Worm (Caenorhabditis elegans): ENCODE data around the gene Y44A6D.5.
A peak's percentile ranks its signal among the peaks of the same experiment; 100 is the strongest.

Y44A6D.5 gene

DNA sequence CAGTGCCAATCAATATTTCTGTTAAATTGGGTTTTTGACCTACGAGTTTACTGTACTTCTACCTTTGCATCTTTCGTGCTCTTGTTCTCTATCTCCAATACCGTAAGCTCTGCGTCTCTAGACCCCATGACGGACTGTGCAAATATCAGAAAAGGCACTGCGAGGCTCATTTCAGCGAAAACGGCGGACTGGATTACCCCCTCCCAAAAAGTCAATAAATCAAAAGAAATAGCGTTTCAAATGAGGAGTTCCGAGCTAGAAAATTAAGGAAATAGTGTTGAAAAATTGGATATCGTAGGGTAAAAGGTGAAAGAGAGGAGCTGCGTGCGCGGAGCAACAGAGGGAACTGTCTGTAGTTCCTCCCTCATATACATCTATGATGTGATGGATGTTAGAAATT lies 41.0 kb downstream of the Y44A6D.5 start:
- TF ChIP-seq sma-9 (GFP tag; optimal IDR thresholded peaks at IDR 0.05) (peak; percentile 17), sma-9 (tag; optimal IDR thresholded peaks at IDR 0.05) (no peak), F13H6.1 (tag; optimal IDR thresholded peaks at IDR 0.05) (peak; percentile 75), gmeb-1 (tag; optimal IDR thresholded peaks at IDR 0.05) (no peak), nhr-129 (tag; optimal IDR thresholded peaks at IDR 0.05) (peak; percentile 50), skn-1 (tag; optimal IDR thresholded peaks at IDR 0.05) (no peak)

DNA sequence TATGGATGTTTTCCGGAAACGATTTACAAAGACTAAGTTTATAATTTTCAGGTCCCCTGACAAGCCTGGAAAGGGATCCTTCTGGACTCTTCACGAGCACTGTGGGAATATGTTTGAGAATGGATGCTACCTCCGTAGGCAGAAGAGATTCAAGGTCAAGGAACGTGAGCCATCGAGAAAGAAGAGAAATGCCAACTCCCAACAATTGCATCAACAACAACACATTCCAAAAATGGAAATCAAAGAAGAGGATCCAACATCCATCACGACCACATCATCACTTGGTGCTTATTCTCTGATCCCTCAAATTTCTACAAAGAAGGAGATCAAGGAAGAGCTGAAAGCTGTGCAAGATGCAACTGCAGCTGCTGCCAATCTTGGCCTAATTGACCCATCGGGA lies 44.7 kb downstream of the Y44A6D.5 start:
- TF ChIP-seq skn-1 (tag; optimal IDR thresholded peaks at IDR 0.05) (no peak), aly-2 (tag; optimal IDR thresholded peaks at IDR 0.05) (no peak), ama-1 (optimal IDR thresholded peaks at IDR 0.05) (no peak), elt-3 (tag; optimal IDR thresholded peaks at IDR 0.05) (no peak), nhr-12 (tag; optimal IDR thresholded peaks at IDR 0.05) (no peak), nhr-6 (tag; optimal IDR thresholded peaks at IDR 0.05) (no peak), snpc-4 (tag; optimal IDR thresholded peaks at IDR 0.05) (no peak), mab-5 (tag; optimal IDR thresholded peaks at IDR 0.05) (no peak)

DNA sequence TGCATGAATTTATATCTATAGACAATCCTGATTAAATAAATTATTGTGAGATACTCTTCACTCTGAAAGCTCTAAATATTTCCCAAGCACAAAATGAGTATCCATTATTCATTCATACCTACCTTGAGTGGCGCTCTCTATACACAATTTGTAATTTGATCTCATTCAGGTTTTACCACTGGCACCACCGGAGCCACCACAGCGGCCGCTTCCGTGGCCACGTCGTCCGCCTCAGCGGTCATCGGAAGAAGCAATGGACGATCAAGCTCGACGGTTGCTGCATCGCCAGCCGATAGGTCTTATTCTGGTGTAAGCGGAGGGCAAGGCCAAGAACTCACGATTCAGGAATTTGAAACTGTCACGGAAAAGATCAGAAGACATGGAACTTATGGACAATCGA lies 45.6 kb downstream of the Y44A6D.5 start:
- no peak for TF ChIP-seq sma-3 (GFP tag; optimal IDR thresholded peaks at IDR 0.05)
- no peak for TF ChIP-seq egl-27 (tag; optimal IDR thresholded peaks at IDR 0.05)
- TF ChIP-seq gmeb-1 (tag; optimal IDR thresholded peaks at IDR 0.05): no peak
- TF ChIP-seq skn-1 (tag; optimal IDR thresholded peaks at IDR 0.05): no peak
- no peak for TF ChIP-seq nhr-237 (tag; optimal IDR thresholded peaks at IDR 0.05)
- no peak for TF ChIP-seq mdl-1 (tag; optimal IDR thresholded peaks at IDR 0.05)
- no peak for TF ChIP-seq ztf-4 (tag; optimal IDR thresholded peaks at IDR 0.05)
- TF ChIP-seq mab-5 (tag; optimal IDR thresholded peaks at IDR 0.05): no peak
- TF ChIP-seq mbf-1 (tag; optimal IDR thresholded peaks at IDR 0.05): no peak
- no peak for TF ChIP-seq crh-2 (tag; optimal IDR thresholded peaks at IDR 0.05)
- no peak for TF ChIP-seq lin-11 (tag; optimal IDR thresholded peaks at IDR 0.05)
- TF ChIP-seq ceh-82 (tag; optimal IDR thresholded peaks at IDR 0.05): no peak

DNA sequence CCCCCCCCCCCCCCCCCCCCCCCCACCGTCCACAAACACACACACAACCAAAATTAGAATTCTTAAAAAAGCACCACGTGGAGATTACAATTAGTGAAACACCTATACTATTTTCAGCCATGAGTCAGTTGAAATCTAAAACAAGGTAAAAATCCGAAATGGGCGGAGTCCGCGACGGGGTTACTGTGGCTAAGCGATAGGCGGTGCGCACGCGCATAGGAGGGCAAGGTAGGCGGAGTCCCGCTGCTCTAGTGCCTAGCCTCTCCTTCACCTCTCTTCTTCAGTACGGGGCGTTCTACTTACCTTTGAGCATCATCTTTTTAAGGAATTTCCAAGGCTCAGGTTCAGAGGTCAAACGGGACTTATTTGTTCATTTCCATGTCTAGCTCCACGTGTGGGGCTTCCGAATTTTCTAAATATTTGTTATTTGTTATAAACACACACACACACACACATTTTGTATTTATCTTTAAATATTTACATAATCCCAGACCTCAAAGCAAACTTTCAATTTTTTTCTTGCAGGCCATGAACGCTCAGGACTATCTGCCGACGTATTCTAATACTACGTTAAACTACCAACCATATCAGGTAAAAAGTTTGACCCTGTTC lies 46.3 kb downstream of the Y44A6D.5 start:
- peak; percentile 67 for TF ChIP-seq F13H6.1 (tag; optimal IDR thresholded peaks at IDR 0.05)
- TF ChIP-seq snpc-4 (tag; optimal IDR thresholded peaks at IDR 0.05): no peak

DNA sequence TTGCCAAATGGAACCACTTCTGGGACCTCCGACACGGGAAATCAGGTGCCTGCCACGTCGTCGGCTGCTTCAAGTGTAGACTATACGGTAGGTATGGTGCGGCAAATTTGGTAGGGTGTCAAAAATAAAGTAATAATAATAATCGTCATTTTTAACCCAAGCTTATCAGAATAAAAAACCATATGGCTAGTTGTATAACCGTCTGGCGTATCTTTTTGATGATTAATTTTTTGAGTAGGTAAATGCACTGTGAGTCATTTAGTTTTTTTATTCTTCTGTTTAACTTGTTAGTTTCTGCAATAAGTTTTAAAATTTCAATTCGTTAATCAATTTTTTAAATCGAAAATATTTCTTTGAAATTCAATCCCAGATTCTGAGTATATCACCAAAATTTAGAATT lies 47.3 kb downstream of the Y44A6D.5 start:
- TF ChIP-seq nhr-77 (tag; optimal IDR thresholded peaks at IDR 0.05): no peak
- peak; percentile 57 for TF ChIP-seq fos-1 (tag; optimal IDR thresholded peaks at IDR 0.05)

DNA sequence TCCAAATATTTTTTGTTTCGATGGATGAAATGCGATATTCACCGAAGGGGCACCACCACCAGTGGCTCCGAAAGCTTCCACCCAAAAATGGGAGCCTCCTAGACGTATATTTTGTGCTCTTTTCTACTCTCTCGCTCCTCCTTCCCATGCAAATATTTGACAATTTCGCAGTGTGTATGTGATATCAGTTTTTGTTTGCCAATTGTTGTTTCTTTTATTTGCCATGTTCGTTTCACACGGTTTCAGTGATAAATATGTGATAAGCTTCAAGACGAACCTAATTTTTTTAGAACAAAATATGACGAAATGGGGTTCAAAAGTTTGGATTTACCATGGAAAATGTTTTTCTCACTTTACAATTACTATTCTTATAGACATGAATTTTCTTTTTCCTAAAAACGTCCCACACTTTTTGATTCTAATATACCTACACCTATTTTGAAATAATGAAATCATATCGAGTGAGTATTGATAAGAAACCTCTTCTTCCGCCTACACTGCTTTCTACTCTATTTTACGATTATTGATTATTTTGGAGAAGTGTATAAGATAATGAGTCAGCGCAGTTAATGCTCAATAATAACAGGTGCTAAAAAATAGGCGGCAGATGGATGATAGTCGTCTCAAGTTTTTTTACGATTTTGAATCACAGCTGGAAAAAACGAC lies 48.8 kb downstream of the Y44A6D.5 start:
- TF ChIP-seq fos-1 (tag; optimal IDR thresholded peaks at IDR 0.05) (peak; percentile 62), F13H6.1 (tag; optimal IDR thresholded peaks at IDR 0.05) (peak; percentile 5), unc-55 (GFP tag; optimal IDR thresholded peaks at IDR 0.05) (no peak)

DNA sequence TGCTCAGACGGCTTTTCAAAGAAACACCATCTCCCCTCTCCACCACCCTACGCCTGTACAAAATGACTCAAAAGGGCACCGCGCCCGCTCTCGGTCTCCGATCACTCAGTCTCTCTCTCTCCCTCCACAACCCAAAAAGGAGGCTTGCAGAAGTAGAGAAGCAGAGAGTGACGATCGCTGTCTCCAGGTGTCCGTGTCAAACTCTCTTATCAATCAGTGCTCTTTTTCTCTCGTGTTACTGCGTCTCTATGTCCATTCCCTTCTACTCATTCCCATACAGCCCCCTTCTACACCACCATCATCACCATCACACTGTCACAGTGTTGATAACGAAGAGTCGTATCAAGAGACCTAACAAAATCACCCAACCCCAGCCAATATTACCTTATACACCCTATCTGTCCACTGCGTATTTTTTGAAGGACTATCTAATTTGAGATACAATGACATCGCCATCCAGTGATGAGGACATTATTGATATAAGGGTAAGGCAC lies 50.1 kb downstream of the Y44A6D.5 start, which contains the start of gene pha-4:
pha-4 (plus strand) TSS at position 444 of the 494 bp plus-strand sequence.
- TF ChIP-seq fos-1 (tag; optimal IDR thresholded peaks at IDR 0.05): peak; percentile 97
- no peak for TF ChIP-seq C34F6.9 (tag; optimal IDR thresholded peaks at IDR 0.05)
- no peak for TF ChIP-seq unc-39 (tag; optimal IDR thresholded peaks at IDR 0.05)
- TF ChIP-seq sma-9 (GFP tag; optimal IDR thresholded peaks at IDR 0.05): peak; percentile 26
- TF ChIP-seq sma-9 (tag; optimal IDR thresholded peaks at IDR 0.05): no peak
- no peak for TF ChIP-seq mdl-1 (tag; optimal IDR thresholded peaks at IDR 0.05)
- TF ChIP-seq gmeb-1 (tag; optimal IDR thresholded peaks at IDR 0.05): peak; percentile 14
- peak; percentile 22 for TF ChIP-seq nhr-129 (tag; optimal IDR thresholded peaks at IDR 0.05)
- TF ChIP-seq crh-2 (tag; optimal IDR thresholded peaks at IDR 0.05): peak; percentile 44
- TF ChIP-seq nhr-12 (tag; optimal IDR thresholded peaks at IDR 0.05): no peak
- no peak for TF ChIP-seq ama-1 (optimal IDR thresholded peaks at IDR 0.05)
- peak; percentile 2 for TF ChIP-seq F13H6.1 (tag; optimal IDR thresholded peaks at IDR 0.05)
